Worm (Caenorhabditis elegans) whole organism, L4 larva: ENCODE results near the gene mig-23.

Experiments
- ceh-44 ChIP-seq: fragments of 200-800 bp; sonication (Bioruptor generic); IDR thresholded peaks from 2 replicates; pipeline ENCODE4 v1.3.6; 2022; ENCODE audit warnings: missing genetic modification reagents, missing genetic modification characterization, missing compliant biosample characterization
- dmd-9 ChIP-seq: fragments of 200-800 bp; sonication (Bioruptor generic); IDR thresholded peaks from 2 replicates; pipeline ENCODE4 v1.3.6; 2022; ENCODE audit warnings: missing genetic modification reagents, missing genetic modification characterization, missing compliant biosample characterization
- lin-39 ChIP-seq: fragments of 150-350 bp; optimal IDR thresholded peaks from 2 replicates; lab custom pipeline; 2014; ENCODE audit warnings: missing biosample characterization, missing genetic modification reagents, missing genetic modification characterization
- lsy-2 ChIP-seq, 2 experiments: fragments of 150-350 bp in 1 of 2; sonication (generic microtip) in 1 of 2; optimal IDR thresholded peaks; 2 replicates each; lab custom pipeline; 2014 to 2017; ENCODE audit warnings: missing biosample characterization in 2 of 2, missing genetic modification characterization in 2 of 2
- unc-62 ChIP-seq, 3 experiments: fragments of 150-350 bp in 1 of 3; sonication (generic microtip); optimal IDR thresholded peaks in 2 of 3; peaks in 1 of 3; 1 replicate in 1 of 3; 2 replicates in 2 of 3; lab custom pipeline; 2014 to 2017; ENCODE audit warnings: missing biosample characterization in 3 of 3, missing genetic modification characterization in 3 of 3, missing genetic modification reagents in 3 of 3, missing genotype in 1 of 3
- zag-1 ChIP-seq: fragments of 150-350 bp; optimal IDR thresholded peaks from 2 replicates; lab custom pipeline; 2014; ENCODE audit warnings: missing biosample characterization, missing genetic modification characterization

DNA sequence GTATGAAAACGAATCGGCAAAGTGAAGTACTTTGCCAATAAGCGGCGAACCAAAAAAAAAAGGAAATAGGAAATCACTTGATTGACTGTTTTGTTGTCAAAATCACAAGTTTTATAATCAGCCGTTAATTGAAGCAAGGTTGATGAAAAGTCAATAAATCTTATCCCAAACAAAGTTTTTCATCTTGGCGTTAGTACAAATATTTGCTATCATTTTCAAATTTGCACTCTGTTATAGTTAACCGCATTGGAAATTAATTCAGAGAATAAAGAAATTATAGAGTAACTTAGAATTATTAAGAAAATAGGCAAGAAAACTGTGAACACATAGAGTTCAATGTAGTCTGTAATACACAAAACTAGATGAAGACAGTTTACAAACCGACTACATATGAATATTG, 4.2 kb downstream of the mig-23 start, which contains the start of gene acs-17:
- TF ChIP-seq zag-1 (no peak), dmd-9 (no peak), ceh-44 (GFP tag; lab: Robert Waterston, UW) (no peak), lin-39 (tag; lab: Kevin White, UChicago) (no peak), lsy-2 (tag; optimal IDR thresholded peaks at IDR 0.05; lab: Kevin White, UChicago) (no peak), unc-62 (GFP tag; optimal IDR thresholded peaks at IDR 0.05 in 1 of 2; lab: Kevin White, UChicago) (peak in 1 of 2 experiments; percentile 95), unc-62 (tag; optimal IDR thresholded peaks at IDR 0.05; lab: Kevin White, UChicago) (no peak)
